Fruit fly (Drosophila melanogaster): Measurements from ENCODE around the gene Acf.

The Acf gene

dm6 chr3R:31793664-31794417 lies at the start of gene Acf, which contains the start of gene Mccc1:
Gene Acf, plus strand, starts transcription at chr3R:31793981.
Gene Mccc1, minus strand, starts transcription at chr3R:31793907.
- no peak for TF ChIP-seq CTCF (optimal IDR thresholded peaks at IDR 0.05)
- no peak for TF ChIP-seq CG8478 (optimal IDR thresholded peaks at IDR 0.05)

dm6 chr3R:31744044-31744652 lies 49.6 kb upstream of the Acf start, which contains the start of gene CG1896:
Gene CG1896, plus strand, starts transcription at chr3R:31744282.
- TF ChIP-seq CG8478 (optimal IDR thresholded peaks at IDR 0.05) (no peak), CTCF (optimal IDR thresholded peaks at IDR 0.05) (no peak)

- TF ChIP-seq CG8478 (optimal IDR thresholded peaks at IDR 0.05) (no peak), CTCF (optimal IDR thresholded peaks at IDR 0.05) (peak in 1 of 2 experiments; percentile 24)
Measured at dm6 chr3R:31745629-31746081, 48.1 kb upstream of the Acf start, which contains the start of gene awd. Gene awd, minus strand, starts transcription at chr3R:31746077.

- no peak for TF ChIP-seq CG8478 (optimal IDR thresholded peaks at IDR 0.05)
- peak; percentile 18 to 40 for TF ChIP-seq CTCF (optimal IDR thresholded peaks at IDR 0.05)
Measured at dm6 chr3R:31747429-31748048, 46.2 kb upstream of the Acf start, which contains the start of the genes nero and CG1910. Gene nero, minus strand, starts transcription at chr3R:31747558. Gene CG1910, plus strand, starts transcription at chr3R:31747643.

dm6 chr3R:31748093-31748996 lies 45.4 kb upstream of the Acf start:
- TF ChIP-seq CG8478 (optimal IDR thresholded peaks at IDR 0.05): no peak
- no peak for TF ChIP-seq CTCF (optimal IDR thresholded peaks at IDR 0.05)

dm6 chr3R:31754605-31755004 lies 39.2 kb upstream of the Acf start, which contains the start of gene salt:
Gene salt, minus strand, starts transcription at chr3R:31754705.
- TF ChIP-seq CTCF (optimal IDR thresholded peaks at IDR 0.05) (no peak), CG8478 (optimal IDR thresholded peaks at IDR 0.05) (no peak)

dm6 chr3R:31758587-31759167 lies 35.1 kb upstream of the Acf start, which contains the start of gene CG2187:
Gene CG2187, minus strand, starts transcription at chr3R:31758637.
- TF ChIP-seq CTCF (optimal IDR thresholded peaks at IDR 0.05): no peak
- TF ChIP-seq CG8478 (optimal IDR thresholded peaks at IDR 0.05): no peak

dm6 chr3R:31761529-31762009 lies 32.2 kb upstream of the Acf start, which contains the start of gene Smvt:
Gene Smvt, minus strand, starts transcription at chr3R:31761579.
- TF ChIP-seq CTCF (optimal IDR thresholded peaks at IDR 0.05): no peak
- no peak for TF ChIP-seq CG8478 (optimal IDR thresholded peaks at IDR 0.05)

- TF ChIP-seq CTCF (optimal IDR thresholded peaks at IDR 0.05) (no peak), CG8478 (optimal IDR thresholded peaks at IDR 0.05) (no peak)
Measured at dm6 chr3R:31762672-31763071, 31.1 kb upstream of the Acf start.

- TF ChIP-seq CTCF (optimal IDR thresholded peaks at IDR 0.05): no peak
- TF ChIP-seq CG8478 (optimal IDR thresholded peaks at IDR 0.05): no peak
Measured at dm6 chr3R:31764672-31765071, 29.1 kb upstream of the Acf start, which contains the start of gene CG2150. Gene CG2150, minus strand, starts transcription at chr3R:31764772.

- TF ChIP-seq CTCF (optimal IDR thresholded peaks at IDR 0.05) (no peak), CG8478 (optimal IDR thresholded peaks at IDR 0.05) (no peak)
Measured at dm6 chr3R:31765145-31765544, 28.6 kb upstream of the Acf start.

- no peak for TF ChIP-seq CG8478 (optimal IDR thresholded peaks at IDR 0.05)
- TF ChIP-seq CTCF (optimal IDR thresholded peaks at IDR 0.05): no peak
Measured at dm6 chr3R:31767528-31767927, 26.3 kb upstream of the Acf start.

- TF ChIP-seq CG8478 (optimal IDR thresholded peaks at IDR 0.05) (no peak), CTCF (optimal IDR thresholded peaks at IDR 0.05) (no peak)
Measured at dm6 chr3R:31768198-31768597, 25.6 kb upstream of the Acf start.
